Fruit fly (Drosophila melanogaster): ENCODE measurements around the gene CG14695.

dm6 chr3R:10832526-10833165, 46.5 kb downstream of the CG14695 start:
- no peak for TF ChIP-seq CG5204 (GFP tag; optimal IDR thresholded peaks at IDR 0.05)
- TF ChIP-seq CG7101 (tag; optimal IDR thresholded peaks at IDR 0.05) = no peak
- no peak for TF ChIP-seq kay (GFP tag; ENCODE audit: borderline replicate concordance)
- TF ChIP-seq CG7045 (GFP tag; optimal IDR thresholded peaks at IDR 0.05) = no peak
- no peak for TF ChIP-seq Mnt (GFP tag; optimal IDR thresholded peaks at IDR 0.05)
- no peak for TF ChIP-seq CG1620 (GFP tag; optimal IDR thresholded peaks at IDR 0.05)
- TF ChIP-seq Crg-1 (GFP tag; optimal IDR thresholded peaks at IDR 0.05) = no peak
- TF ChIP-seq ovo (GFP tag; optimal IDR thresholded peaks at IDR 0.05) = no peak
- no peak for TF ChIP-seq bab1 (GFP tag; optimal IDR thresholded peaks at IDR 0.05)
- no peak for TF ChIP-seq CG11617 (GFP tag; optimal IDR thresholded peaks at IDR 0.05)
